Worm (Caenorhabditis elegans): Measurements from ENCODE around the gene T12D8.9.

ce11 chrIII:13640869-13641268, 24.0 kb downstream of the T12D8.9 start:
- TF ChIP-seq unc-86 (tag; optimal IDR thresholded peaks at IDR 0.05) = no peak
- no peak for TF ChIP-seq ceh-9 (tag; optimal IDR thresholded peaks at IDR 0.05)
- no peak for TF ChIP-seq pros-1 (tag; optimal IDR thresholded peaks at IDR 0.05)
- TF ChIP-seq nhr-11 (tag; optimal IDR thresholded peaks at IDR 0.05) = no peak

Measured in whole organism, late embryonic.